Worm (Caenorhabditis elegans) whole organism, L1 larva: ENCODE measurements around the gene T02H6.3.

ENCODE experiments used
- F16B12.6 ChIP-seq: fragments of 150-350 bp; optimal IDR thresholded peaks from 2 replicates; lab custom pipeline; 2014; ENCODE audit warnings: missing biosample characterization, missing genetic modification characterization
- ama-1 ChIP-seq: fragments of 150-350 bp; optimal IDR thresholded peaks from 2 replicates; lab custom pipeline; 2014
- egl-27 ChIP-seq, 2 experiments: fragments of 150-350 bp in 1 of 2; sonication (generic microtip); optimal IDR thresholded peaks; 3 replicates each; lab custom pipeline; 2017 to 2018; ENCODE audit warnings: missing biosample characterization in 2 of 2, missing genetic modification characterization in 2 of 2, missing genetic modification reagents in 2 of 2
- elt-3 ChIP-seq, 6 experiments: fragments of 150-350 bp in 1 of 6; sonication (generic microtip); optimal IDR thresholded peaks; 2 replicates each; lab custom pipeline; 2017 to 2018; ENCODE audit warnings: missing biosample characterization in 6 of 6, missing genetic modification characterization in 6 of 6, inconsistent platforms in 1 of 6
- hlh-17 ChIP-seq: fragments of 200-800 bp; sonication (Bioruptor generic); optimal IDR thresholded peaks from 2 replicates; lab custom pipeline; 2018; ENCODE audit warnings: missing genetic modification characterization, mild to moderate bottlenecking, missing compliant biosample characterization, moderate library complexity, borderline replicate concordance
- lin-15B ChIP-seq: fragments of 150-350 bp; sonication (generic microtip); optimal IDR thresholded peaks from 3 replicates; lab custom pipeline; 2014; ENCODE audit warnings: missing biosample characterization, missing genetic modification characterization
- mab-9 ChIP-seq: fragments of 200-800 bp; sonication (Bioruptor generic); IDR thresholded peaks from 2 replicates; pipeline ENCODE4 v1.3.6; 2022; ENCODE audit warnings: missing genetic modification reagents, missing genetic modification characterization, missing compliant biosample characterization
- nhr-11 ChIP-seq: fragments of 150-350 bp; optimal IDR thresholded peaks from 2 replicates; lab custom pipeline; 2014; ENCODE audit warnings: missing biosample characterization, missing genetic modification characterization
- nhr-71 ChIP-seq: sonication (generic microtip); optimal IDR thresholded peaks from 2 replicates; lab custom pipeline; 2016; ENCODE audit warnings: mild to moderate bottlenecking, missing genetic modification characterization, moderate library complexity, missing compliant biosample characterization
- nhr-77 ChIP-seq: fragments of 150-350 bp; optimal IDR thresholded peaks from 2 replicates; lab custom pipeline; 2014; ENCODE audit warnings: missing biosample characterization, missing genetic modification characterization
- sptf-1 ChIP-seq: fragments of 150-350 bp; optimal IDR thresholded peaks from 2 replicates; lab custom pipeline; 2014; ENCODE audit warnings: missing biosample characterization, missing genetic modification characterization
- ztf-11 ChIP-seq, 2 experiments: sonication (generic microtip); optimal IDR thresholded peaks; 2 replicates each; lab custom pipeline; 2016 to 2017; ENCODE audit warnings: missing genetic modification characterization in 2 of 2, missing biosample characterization in 1 of 2, missing compliant biosample characterization in 1 of 2

- TF ChIP-seq F16B12.6 (tag; lab: Kevin White, UChicago) (no peak), nhr-11 (tag; lab: Kevin White, UChicago) (no peak), hlh-17 (GFP tag; lab: Kevin White, UChicago) (no peak), lin-15B (tag; lab: Kevin White, UChicago) (no peak), ztf-11 (tag; optimal IDR thresholded peaks at IDR 0.05; lab: Kevin White, UChicago) (no peak), mab-9 (GFP tag; lab: Robert Waterston, UW) (no peak), ama-1 (lab: Kevin White, UChicago) (no peak), elt-3 (tag; optimal IDR thresholded peaks at IDR 0.05; lab: Kevin White, UChicago) (no peak), nhr-77 (no peak), sptf-1 (no peak), nhr-71 (no peak), egl-27 (tag; optimal IDR thresholded peaks at IDR 0.05; lab: Kevin White, UChicago) (no peak)
Observed at ce11 chrII:680612-681011, 11.0 kb upstream of the T02H6.3 start, which contains the start of the genes T02H6.10 and T02H6.8.
